Worm (Caenorhabditis elegans) whole organism, young adult: Measurements from ENCODE around the gene T08E11.1.

Source experiments
- tlf-1 ChIP-seq: fragments of 200-800 bp; sonication (Bioruptor generic); optimal IDR thresholded peaks from 2 replicates; lab custom pipeline; 2018; ENCODE audit warnings: mild to moderate bottlenecking, missing genetic modification characterization, missing compliant biosample characterization
- ztf-22 ChIP-seq: fragments of 200-800 bp; sonication (Bioruptor generic); optimal IDR thresholded peaks from 2 replicates; lab custom pipeline; 2018; ENCODE audit warnings: mild to moderate bottlenecking, missing genetic modification characterization, moderate library complexity, missing compliant biosample characterization

ce11 chrII:1884635-1885034 lies 48.3 kb downstream of the T08E11.1 start, which contains the start of gene math-6:
- TF ChIP-seq tlf-1 (GFP tag; lab: Kevin White, UChicago) (no peak), ztf-22 (no peak)
